Worm (Caenorhabditis elegans) whole organism, L4 larva: ENCODE measurements around the gene rsp-1.

Source experiments
- D1046.2 ChIP-seq: fragments of 200-800 bp; sonication (Bioruptor generic); IDR thresholded peaks from 2 replicates; pipeline ENCODE4 v1.3.6; 2022; ENCODE audit warnings: missing genetic modification characterization, missing compliant biosample characterization
- Y105C5A.15 ChIP-seq: fragments of 200-800 bp; sonication (Bioruptor generic); IDR thresholded peaks from 2 replicates; pipeline ENCODE4 v1.3.6; 2022; ENCODE audit warnings: missing genetic modification characterization, missing compliant biosample characterization
- sdz-12 ChIP-seq: fragments of 200-800 bp; sonication (Bioruptor generic); optimal IDR thresholded peaks from 2 replicates; lab custom pipeline; 2018; ENCODE audit warnings: mild to moderate bottlenecking, missing genetic modification characterization, missing compliant biosample characterization

The rsp-1 gene

ce11 chrII:11503761-11504160 lies 50.6 kb downstream of the rsp-1 start:
- no peak for TF ChIP-seq sdz-12 (GFP tag; lab: Kevin White, UChicago)
- TF ChIP-seq D1046.2 (GFP tag; lab: Robert Waterston, UW) = no peak
- TF ChIP-seq Y105C5A.15 (GFP tag; lab: Robert Waterston, UW) = no peak
